Worm (Caenorhabditis elegans) whole organism, L3 larva: Measurements from ENCODE around the gene srx-134.

Source experiments
- R02D3.7 ChIP-seq: fragments of 150-350 bp; optimal IDR thresholded peaks from 2 replicates; lab custom pipeline; 2014; ENCODE audit warnings: missing biosample characterization, missing genetic modification characterization
- ZK546.5 ChIP-seq: sonication (generic microtip); optimal IDR thresholded peaks from 2 replicates; lab custom pipeline; 2017; ENCODE audit warnings: missing biosample characterization, missing genetic modification characterization
- aly-2 ChIP-seq: fragments of 150-350 bp; optimal IDR thresholded peaks from 2 replicates; lab custom pipeline; 2014; ENCODE audit warnings: missing biosample characterization, missing genetic modification characterization
- ama-1 ChIP-seq: fragments of 150-350 bp; optimal IDR thresholded peaks from 2 replicates; lab custom pipeline; 2018
- ceh-16 ChIP-seq: sonication (generic microtip); optimal IDR thresholded peaks from 2 replicates; lab custom pipeline; 2017; ENCODE audit warnings: missing biosample characterization, missing genetic modification characterization
- ceh-28 ChIP-seq: fragments of 150-350 bp; optimal IDR thresholded peaks from 2 replicates; lab custom pipeline; 2014; ENCODE audit warnings: missing biosample characterization, missing genetic modification reagents, missing genetic modification characterization
- ceh-82 ChIP-seq: fragments of 150-350 bp; optimal IDR thresholded peaks from 2 replicates; lab custom pipeline; 2014; ENCODE audit warnings: missing biosample characterization, missing genetic modification characterization
- daf-12 ChIP-seq: fragments of 150-350 bp; optimal IDR thresholded peaks from 2 replicates; lab custom pipeline; 2014; ENCODE audit warnings: missing biosample characterization, missing genetic modification reagents, missing genetic modification characterization
- egl-27 ChIP-seq: sonication (generic microtip); optimal IDR thresholded peaks from 4 replicates; lab custom pipeline; 2017; ENCODE audit warnings: missing biosample characterization, missing genetic modification reagents, missing genetic modification characterization
- egl-5 ChIP-seq: fragments of 150-350 bp; optimal IDR thresholded peaks from 2 replicates; lab custom pipeline; 2017; ENCODE audit warnings: missing biosample characterization, missing genetic modification reagents, missing genetic modification characterization, inconsistent platforms
- elt-2 ChIP-seq: sonication (generic microtip); optimal IDR thresholded peaks from 2 replicates; lab custom pipeline; 2016; ENCODE audit warnings: missing genetic modification reagents, mild to moderate bottlenecking, missing genetic modification characterization, missing compliant biosample characterization
- elt-3 ChIP-seq, 3 experiments: fragments of 150-350 bp in 1 of 3; sonication (generic microtip) in 2 of 3; optimal IDR thresholded peaks; 2 replicates in 2 of 3; 4 replicates in 1 of 3; lab custom pipeline; 2014 to 2017; ENCODE audit warnings: missing biosample characterization in 3 of 3, missing genetic modification characterization in 3 of 3
- eor-1 ChIP-seq, 2 experiments: fragments of 150-350 bp; optimal IDR thresholded peaks; 2 replicates each; lab custom pipeline; 2014 to 2018; ENCODE audit warnings: missing biosample characterization in 2 of 2, missing genetic modification characterization in 2 of 2
- fkh-10 ChIP-seq: sonication (generic microtip); optimal IDR thresholded peaks from 2 replicates; lab custom pipeline; 2017; ENCODE audit warnings: missing biosample characterization, missing genetic modification reagents, missing genetic modification characterization
- fkh-2 ChIP-seq: fragments of 150-350 bp; optimal IDR thresholded peaks from 2 replicates; lab custom pipeline; 2014; ENCODE audit warnings: missing biosample characterization, missing genetic modification reagents, missing genetic modification characterization
- fos-1 ChIP-seq: fragments of 150-350 bp; optimal IDR thresholded peaks from 2 replicates; lab custom pipeline; 2014; ENCODE audit warnings: missing biosample characterization, missing genetic modification characterization
- lin-15B ChIP-seq: fragments of 150-350 bp; optimal IDR thresholded peaks from 2 replicates; lab custom pipeline; 2014; ENCODE audit warnings: missing biosample characterization, missing genetic modification characterization
- lin-39 ChIP-seq: fragments of 150-350 bp; optimal IDR thresholded peaks from 2 replicates; lab custom pipeline; 2018; ENCODE audit warnings: missing biosample characterization, missing genetic modification reagents, missing genetic modification characterization
- lsy-12 ChIP-seq: sonication (generic microtip); optimal IDR thresholded peaks from 2 replicates; lab custom pipeline; 2016; ENCODE audit warnings: mild to moderate bottlenecking, missing genetic modification characterization, missing compliant biosample characterization
- mdl-1 ChIP-seq: fragments of 150-350 bp; optimal IDR thresholded peaks from 2 replicates; lab custom pipeline; 2014; ENCODE audit warnings: missing biosample characterization, missing genetic modification characterization
- nfya-1 ChIP-seq: sonication (generic microtip); optimal IDR thresholded peaks from 2 replicates; lab custom pipeline; 2017; ENCODE audit warnings: missing genetic modification characterization, mild to moderate bottlenecking, missing compliant biosample characterization, antibody characterized with exemption, moderate library complexity; ENCODE audit not compliant: insufficient read depth
- nhr-237 ChIP-seq: fragments of 150-350 bp; optimal IDR thresholded peaks from 2 replicates; lab custom pipeline; 2014; ENCODE audit warnings: missing biosample characterization, missing genetic modification characterization
- nhr-76 ChIP-seq: fragments of 150-350 bp; sonication (generic microtip); optimal IDR thresholded peaks from 5 replicates; lab custom pipeline; 2014; ENCODE audit warnings: missing biosample characterization, missing genetic modification characterization
- nhr-77 ChIP-seq: fragments of 150-350 bp; optimal IDR thresholded peaks from 2 replicates; lab custom pipeline; 2014; ENCODE audit warnings: missing biosample characterization, missing genetic modification characterization
- pha-4 ChIP-seq: fragments of 150-350 bp; optimal IDR thresholded peaks from 2 replicates; lab custom pipeline; 2014; ENCODE audit warnings: missing biosample characterization, missing genetic modification reagents, missing genetic modification characterization
- pqm-1 ChIP-seq: fragments of 150-350 bp; optimal IDR thresholded peaks from 2 replicates; lab custom pipeline; 2017; ENCODE audit warnings: missing biosample characterization, missing genetic modification characterization, inconsistent platforms
- sea-2 ChIP-seq: fragments of 150-350 bp; sonication (generic microtip); optimal IDR thresholded peaks from 4 replicates; lab custom pipeline; 2014; ENCODE audit warnings: missing biosample characterization, missing genetic modification reagents, missing genetic modification characterization
- skn-1 ChIP-seq: fragments of 150-350 bp; optimal IDR thresholded peaks from 2 replicates; lab custom pipeline; 2014; ENCODE audit warnings: missing biosample characterization, missing genetic modification characterization
- snpc-4 ChIP-seq: fragments of 150-350 bp; optimal IDR thresholded peaks from 2 replicates; lab custom pipeline; 2014; ENCODE audit warnings: missing biosample characterization, missing genetic modification characterization
- tbx-2 ChIP-seq: sonication (generic microtip); optimal IDR thresholded peaks from 2 replicates; lab custom pipeline; 2016; ENCODE audit warnings: mild to moderate bottlenecking, missing genetic modification characterization, missing compliant biosample characterization
- unc-39 ChIP-seq: sonication (generic microtip); optimal IDR thresholded peaks from 4 replicates; lab custom pipeline; 2017; ENCODE audit warnings: missing biosample characterization, missing genetic modification characterization
- unc-62 ChIP-seq: fragments of 150-350 bp; sonication (generic microtip); optimal IDR thresholded peaks from 4 replicates; lab custom pipeline; 2014; ENCODE audit warnings: missing biosample characterization, missing genetic modification reagents, missing genetic modification characterization
- zag-1 ChIP-seq: fragments of 150-350 bp; optimal IDR thresholded peaks from 2 replicates; lab custom pipeline; 2014; ENCODE audit warnings: missing biosample characterization, missing genetic modification characterization
- ztf-4 ChIP-seq: fragments of 150-350 bp; optimal IDR thresholded peaks from 2 replicates; lab custom pipeline; 2014; ENCODE audit warnings: missing biosample characterization, missing genetic modification characterization

srx-134 gene

DNA sequence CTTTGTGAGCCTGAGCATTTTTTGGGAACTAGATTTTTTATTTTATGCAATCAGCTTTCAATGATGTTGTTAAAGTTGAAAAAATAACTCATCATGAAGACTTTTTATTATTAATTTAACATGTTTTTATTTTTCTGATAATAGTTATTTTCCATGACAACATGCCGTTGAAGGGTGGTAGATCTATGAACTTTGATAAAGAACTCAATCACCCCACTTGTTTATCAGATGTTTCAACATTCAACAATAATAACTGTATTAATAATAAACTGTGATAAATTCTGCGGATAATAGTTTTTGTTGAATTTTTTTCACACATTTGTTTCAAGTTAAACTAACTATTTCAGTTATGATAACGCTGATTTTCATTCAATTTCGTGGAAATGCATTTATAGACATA, 35.2 kb upstream of the srx-134 start:
- TF ChIP-seq pqm-1 (peak; percentile 80), ztf-4 (tag; lab: Kevin White, UChicago) (no peak), ceh-82 (tag; lab: Kevin White, UChicago) (no peak), nfya-1 (tag; lab: Kevin White, UChicago) (no peak), elt-2 (peak; percentile 47)

DNA sequence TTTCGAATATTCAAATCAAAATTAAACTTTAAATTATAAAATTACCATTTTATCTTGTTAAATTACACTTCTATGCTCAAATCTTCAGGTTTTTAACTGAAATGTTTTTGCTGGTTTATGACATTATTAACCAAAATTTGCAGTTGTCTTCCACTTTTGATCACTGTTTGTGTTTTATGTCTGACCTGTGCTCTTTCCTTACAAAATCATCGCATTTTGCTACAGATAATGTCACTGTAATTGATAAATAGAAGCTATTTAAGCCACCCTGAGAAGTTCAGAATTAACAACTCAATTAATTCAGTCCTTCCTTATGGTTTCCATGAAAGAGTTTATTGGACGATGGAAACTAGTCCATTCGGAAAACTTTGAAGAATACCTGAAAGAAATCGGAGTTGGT, 34.2 kb upstream of the srx-134 start, which contains the start of gene lbp-8:
Gene lbp-8, plus strand, starts transcription at position 301 of the 400 bp plus-strand sequence.
- TF ChIP-seq tbx-2 (tag; lab: Kevin White, UChicago) (no peak), snpc-4 (no peak), ama-1 (lab: Kevin White, UChicago) (no peak), fos-1 (tag; lab: Kevin White, UChicago) (no peak), zag-1 (tag; lab: Kevin White, UChicago) (no peak), skn-1 (no peak), elt-3 (tag; optimal IDR thresholded peaks at IDR 0.05; lab: Kevin White, UChicago) (no peak), ceh-82 (tag; lab: Kevin White, UChicago) (no peak), daf-12 (tag; lab: Kevin White, UChicago) (no peak), egl-27 (tag; lab: Kevin White, UChicago) (no peak), ceh-28 (no peak), lin-15B (tag; lab: Kevin White, UChicago) (no peak), nhr-237 (no peak), nhr-76 (no peak)

DNA sequence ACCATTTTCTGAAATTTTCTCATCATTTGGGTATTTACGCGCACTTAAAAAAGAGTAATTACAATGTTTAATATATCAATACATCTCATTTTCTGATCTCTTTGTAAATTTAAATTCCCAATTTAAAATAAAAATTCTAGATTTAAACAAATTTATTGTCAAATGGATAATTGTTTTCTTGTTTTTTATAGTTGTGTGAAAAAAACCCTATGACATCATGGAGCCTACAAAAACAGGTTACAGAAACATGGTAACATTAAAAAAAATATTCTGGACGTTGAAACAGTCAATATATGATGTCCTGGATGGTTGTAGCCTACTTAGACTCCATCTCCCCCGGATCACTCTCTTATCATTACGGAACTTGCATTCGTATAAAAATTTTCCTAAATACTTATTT, 33.2 kb upstream of the srx-134 start, which contains the start of gene spp-12:
Gene spp-12, plus strand, starts transcription at position 301 of the 400 bp plus-strand sequence.
- no peak for TF ChIP-seq mdl-1 (tag; lab: Kevin White, UChicago)
- no peak for TF ChIP-seq egl-27 (tag; lab: Kevin White, UChicago)
- no peak for TF ChIP-seq eor-1 (tag; optimal IDR thresholded peaks at IDR 0.05; lab: Kevin White, UChicago)
- no peak for TF ChIP-seq unc-39
- no peak for TF ChIP-seq fkh-10 (GFP tag; lab: Kevin White, UChicago)
- no peak for TF ChIP-seq fkh-2 (tag; lab: Kevin White, UChicago)
- no peak for TF ChIP-seq ama-1 (lab: Kevin White, UChicago)
- TF ChIP-seq sea-2 (GFP tag; lab: Kevin White, UChicago), result no peak
- no peak for TF ChIP-seq egl-5 (tag; lab: Kevin White, UChicago)
- no peak for TF ChIP-seq aly-2
- no peak for TF ChIP-seq nhr-77 (tag; lab: Kevin White, UChicago)
- TF ChIP-seq ztf-4 (tag; lab: Kevin White, UChicago), result no peak
- no peak for TF ChIP-seq lin-15B (tag; lab: Kevin White, UChicago)

DNA sequence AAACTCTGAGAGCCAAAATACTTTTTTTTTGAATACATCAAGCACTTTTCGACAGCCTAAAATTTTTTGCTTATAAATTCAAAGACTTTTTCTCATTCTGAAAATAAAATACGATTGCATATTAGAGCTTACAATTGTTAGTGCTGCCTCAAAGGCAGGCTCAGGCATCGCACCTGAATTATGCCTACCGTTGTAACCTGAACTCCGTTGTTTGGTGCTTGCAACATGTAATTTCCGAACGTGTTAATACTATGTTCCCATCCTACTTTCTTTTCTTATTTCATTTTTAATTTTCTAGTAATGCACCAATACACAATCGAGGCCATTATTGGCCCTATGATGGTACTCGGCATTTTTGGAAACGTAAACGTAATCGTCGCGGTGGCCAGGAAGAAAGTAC, 31.1 kb upstream of the srx-134 start, which contains the start of gene srsx-19:
Gene srsx-19, plus strand, starts transcription at position 301 of the 400 bp plus-strand sequence.
- TF ChIP-seq tbx-2 (tag; lab: Kevin White, UChicago) (no peak), ceh-16 (tag; lab: Kevin White, UChicago) (no peak), egl-5 (tag; lab: Kevin White, UChicago) (no peak), fkh-10 (GFP tag; lab: Kevin White, UChicago) (no peak), elt-2 (no peak), R02D3.7 (no peak)

DNA sequence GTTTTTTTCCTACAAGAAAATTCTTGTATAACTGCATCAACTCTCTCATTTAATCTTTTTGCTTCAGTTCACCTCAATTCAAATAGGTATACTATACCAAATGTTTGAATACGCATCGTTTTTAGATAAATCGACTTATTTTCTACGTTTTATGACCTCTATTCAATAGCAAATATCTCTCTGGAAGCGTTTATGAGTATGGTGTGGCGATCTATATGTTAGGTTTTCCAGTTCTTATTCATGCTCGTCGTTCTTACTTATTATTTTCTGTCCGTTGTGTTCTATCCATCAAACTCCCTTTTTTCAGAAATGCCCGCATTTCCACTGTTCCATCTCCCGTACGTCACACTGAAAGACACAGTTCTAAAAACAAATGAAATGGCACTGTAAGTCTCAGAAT, 24.3 kb upstream of the srx-134 start, which contains the start of gene T22G5.3:
Gene T22G5.3, plus strand, starts transcription at position 301 of the 400 bp plus-strand sequence.
- TF ChIP-seq ZK546.5 (tag; lab: Kevin White, UChicago) (no peak), nhr-77 (tag; lab: Kevin White, UChicago) (no peak), pha-4 (tag; lab: Kevin White, UChicago) (no peak), ama-1 (lab: Kevin White, UChicago) (no peak), elt-3 (tag; optimal IDR thresholded peaks at IDR 0.05; lab: Kevin White, UChicago) (no peak), unc-62 (GFP tag; lab: Kevin White, UChicago) (no peak), unc-39 (no peak), lsy-12 (no peak), lin-39 (tag; lab: Kevin White, UChicago) (no peak), skn-1 (no peak)
